Fruit fly (Drosophila melanogaster) Kc167 (cell line): Measurements from ENCODE around the gene CG31419.

Experiments used
- Myc ChIP-seq: fragments of >200 bp; optimal IDR thresholded peaks from 2 replicates; lab custom pipeline; 2017; ENCODE audit warnings: missing external identifiers
- Sin3A ChIP-seq: fragments of >200 bp; optimal IDR thresholded peaks from 2 replicates; lab custom pipeline; 2018; ENCODE audit warnings: missing external identifiers
- h ChIP-seq: fragments of >200 bp; optimal IDR thresholded peaks from 3 replicates; lab custom pipeline; 2018; ENCODE audit warnings: missing external identifiers
- insv ChIP-seq: fragments of >200 bp; optimal IDR thresholded peaks from 3 replicates; lab custom pipeline; 2018; ENCODE audit warnings: missing external identifiers
- psq ChIP-seq: fragments of >200 bp; optimal IDR thresholded peaks from 2 replicates; lab custom pipeline; 2017; ENCODE audit warnings: missing external identifiers
- ttk ChIP-seq: sonication (Bioruptor generic); optimal IDR thresholded peaks from 2 replicates; lab custom pipeline; 2017; ENCODE audit warnings: missing external identifiers

The CG31419 gene

dm6 chr3R:17284348-17284747, at the start of gene CG31419:
CG31419 (plus strand) TSS chr3R:17284648.
- no peak for TF ChIP-seq Myc
- no peak for TF ChIP-seq h (lab: Kevin White, UChicago)
- TF ChIP-seq psq: no peak
- no peak for TF ChIP-seq Sin3A (lab: Kevin White, UChicago)
- no peak for TF ChIP-seq insv (lab: Kevin White, UChicago)
- TF ChIP-seq ttk (lab: Kevin White, UChicago): no peak

dm6 chr3R:17236936-17237335, 47.5 kb upstream of the CG31419 start:
- TF ChIP-seq Myc: no peak
- no peak for TF ChIP-seq h (lab: Kevin White, UChicago)
- no peak for TF ChIP-seq insv (lab: Kevin White, UChicago)
- TF ChIP-seq Sin3A (lab: Kevin White, UChicago): no peak
- TF ChIP-seq psq: no peak

- no peak for TF ChIP-seq h (lab: Kevin White, UChicago)
- TF ChIP-seq insv (lab: Kevin White, UChicago): no peak
- TF ChIP-seq Sin3A (lab: Kevin White, UChicago): no peak
- no peak for TF ChIP-seq psq
These were observed 36.7 kb upstream of the CG31419 start for dm6 chr3R:17247699-17248098.

dm6 chr3R:17249233-17249632, 35.2 kb upstream of the CG31419 start:
- TF ChIP-seq ttk (lab: Kevin White, UChicago) (no peak), h (lab: Kevin White, UChicago) (no peak), Sin3A (lab: Kevin White, UChicago) (no peak), insv (lab: Kevin White, UChicago) (no peak), psq (no peak), Myc (no peak)

- TF ChIP-seq Sin3A (lab: Kevin White, UChicago): no peak
These were observed 33.2 kb upstream of the CG31419 start for dm6 chr3R:17251271-17251670.

DNA sequence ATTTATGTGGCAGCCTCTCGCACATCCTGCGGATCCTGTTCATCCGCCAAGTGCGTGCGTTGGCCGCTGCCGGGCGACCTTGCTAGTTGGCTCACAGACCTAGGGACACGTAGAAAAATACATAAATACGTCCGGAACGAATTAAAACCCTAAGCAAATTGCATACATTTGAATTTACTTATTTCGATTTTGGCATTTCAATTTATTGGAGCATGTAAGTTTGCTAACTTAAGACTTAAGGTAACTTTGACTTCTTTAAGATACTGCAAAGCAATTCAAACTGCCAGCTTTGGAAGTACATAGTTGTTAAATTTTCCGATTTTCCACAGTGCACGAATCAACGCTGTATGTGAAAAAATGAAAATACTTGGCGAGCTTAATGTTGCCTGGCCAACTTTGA, 30.4 kb upstream of the CG31419 start, which contains the start of gene CG44259:
CG44259 (minus strand) TSS at position 101 of the 400 bp plus-strand sequence.
- TF ChIP-seq Myc (no peak), psq (no peak), h (lab: Kevin White, UChicago) (no peak), insv (lab: Kevin White, UChicago) (no peak)

DNA sequence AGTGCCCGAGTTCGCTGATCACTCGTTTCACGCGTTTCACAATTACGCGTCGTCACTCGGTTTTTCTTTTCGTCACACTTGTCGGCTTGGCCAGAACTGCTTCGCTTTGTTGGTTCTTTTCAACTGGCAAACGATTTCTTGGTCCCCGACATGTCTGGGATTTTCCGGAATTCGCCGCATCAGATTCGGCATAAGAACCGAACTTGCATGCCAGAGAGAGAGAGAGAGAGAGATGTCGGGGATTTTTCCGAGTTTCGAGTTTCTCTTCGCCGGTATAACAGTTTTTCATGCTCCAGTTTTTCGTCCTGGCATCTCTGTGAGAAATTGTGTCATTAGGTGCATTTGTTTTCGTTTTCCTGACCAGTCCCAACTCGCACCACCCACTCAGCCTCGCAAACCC, 19.5 kb upstream of the CG31419 start, which contains the start of the genes beat-IIb and CG44257:
beat-IIb (minus strand) TSS at position 101 of the 400 bp plus-strand sequence.
CG44257 (plus strand) TSS at position 330 of the 400 bp plus-strand sequence.
- no peak for TF ChIP-seq psq

dm6 chr3R:17283495-17283894, 953 bp upstream of the CG31419 start, which contains the start of gene CG31418:
CG31418 (plus strand) TSS chr3R:17283795.
- TF ChIP-seq h (lab: Kevin White, UChicago) (no peak), insv (lab: Kevin White, UChicago) (no peak), Sin3A (lab: Kevin White, UChicago) (no peak), Myc (no peak), psq (no peak), ttk (lab: Kevin White, UChicago) (no peak)

dm6 chr3R:17289059-17289458, 4.6 kb downstream of the CG31419 start:
- TF ChIP-seq Sin3A (lab: Kevin White, UChicago): no peak
- TF ChIP-seq h (lab: Kevin White, UChicago): no peak
- TF ChIP-seq insv (lab: Kevin White, UChicago): no peak
- no peak for TF ChIP-seq ttk (lab: Kevin White, UChicago)
- TF ChIP-seq psq: no peak
- no peak for TF ChIP-seq Myc
